Worm (Caenorhabditis elegans): ENCODE results near the gene cyl-1.

The cyl-1 gene

ce11 chrV:11946818-11947217 lies 46.7 kb downstream of the cyl-1 start:
- no peak for TF ChIP-seq F37B4.10 (GFP tag; IDR thresholded peaks at IDR 0.05)
- no peak for TF ChIP-seq rcor-1 (GFP tag; IDR thresholded peaks at IDR 0.05)
- no peak for TF ChIP-seq mel-28 (tag; optimal IDR thresholded peaks at IDR 0.05; ENCODE audit: borderline replicate concordance)
- TF ChIP-seq madf-3 (GFP tag; IDR thresholded peaks at IDR 0.05), result no peak
- no peak for TF ChIP-seq lsy-27 (tag; optimal IDR thresholded peaks at IDR 0.05; ENCODE audit: borderline replicate concordance, insufficient read depth)
- TF ChIP-seq ZK185.1 (tag; optimal IDR thresholded peaks at IDR 0.05; ENCODE audit: poor library complexity, severe bottlenecking), result no peak
- no peak for TF ChIP-seq cebp-1 (GFP tag; IDR thresholded peaks at IDR 0.05)
- no peak for TF ChIP-seq cebp-1 (tag; optimal IDR thresholded peaks at IDR 0.05)
- TF ChIP-seq F10E7.11 (tag; optimal IDR thresholded peaks at IDR 0.05), result no peak

- TF ChIP-seq ztf-26 (tag; optimal IDR thresholded peaks at IDR 0.05) (no peak), B0019.2 (GFP tag; conservative IDR thresholded peaks at IDR 0.05) (no peak), tlf-1 (GFP tag; optimal IDR thresholded peaks at IDR 0.05) (no peak), T07F8.4 (tag; optimal IDR thresholded peaks at IDR 0.05) (no peak), sdz-38 (tag; optimal IDR thresholded peaks at IDR 0.05) (no peak), rec-8 (tag; optimal IDR thresholded peaks at IDR 0.05) (no peak), egl-18 (GFP tag; IDR thresholded peaks at IDR 0.05) (no peak), Y53F4B.3 (GFP tag; IDR thresholded peaks at IDR 0.05) (no peak), ets-4 (GFP tag; optimal IDR thresholded peaks at IDR 0.05) (no peak), nfya-1 (tag; optimal IDR thresholded peaks at IDR 0.05; ENCODE audit: borderline replicate concordance, insufficient read depth) (no peak), F37B4.10 (GFP tag; IDR thresholded peaks at IDR 0.05) (no peak), mel-28 (tag; optimal IDR thresholded peaks at IDR 0.05; ENCODE audit: borderline replicate concordance) (no peak), attf-3 (GFP tag; conservative IDR thresholded peaks at IDR 0.05) (no peak), ztf-22 (GFP tag; optimal IDR thresholded peaks at IDR 0.05) (no peak), F39B2.1 (GFP tag; IDR thresholded peaks at IDR 0.05) (no peak), ccch-3 (GFP tag; optimal IDR thresholded peaks at IDR 0.05) (no peak), dpff-1 (tag; optimal IDR thresholded peaks at IDR 0.05) (no peak), him-1 (tag; optimal IDR thresholded peaks at IDR 0.05) (no peak), dpl-1 (GFP tag; optimal IDR thresholded peaks at IDR 0.05) (no peak), F55B11.4 (tag; optimal IDR thresholded peaks at IDR 0.05; ENCODE audit: borderline replicate concordance, insufficient read depth) (no peak)
Observed at ce11 chrV:11945429-11945828, 48.1 kb downstream of the cyl-1 start.

ce11 chrV:11943737-11944136 lies 49.8 kb downstream of the cyl-1 start:
- TF ChIP-seq C17E4.6 (GFP tag; IDR thresholded peaks at IDR 0.05), result no peak
- TF ChIP-seq unc-130 (GFP tag; optimal IDR thresholded peaks at IDR 0.05), result no peak
- TF ChIP-seq ztf-18 (tag; optimal IDR thresholded peaks at IDR 0.05), result no peak
- no peak for TF ChIP-seq F23B12.7 (tag; optimal IDR thresholded peaks at IDR 0.05; ENCODE audit: insufficient read depth)
- no peak for TF ChIP-seq madf-8 (GFP tag; conservative IDR thresholded peaks at IDR 0.05)
- no peak for TF ChIP-seq hmg-1.2 (GFP tag; IDR thresholded peaks at IDR 0.05)
- TF ChIP-seq madf-10 (tag; optimal IDR thresholded peaks at IDR 0.05), result no peak
- no peak for TF ChIP-seq pbrm-1 (GFP tag; IDR thresholded peaks at IDR 0.05)
- no peak for TF ChIP-seq mxl-1 (tag; optimal IDR thresholded peaks at IDR 0.05)
- TF ChIP-seq F33H1.4 (GFP tag; IDR thresholded peaks at IDR 0.05), result no peak
- no peak for TF ChIP-seq snpc-1.1 (tag; optimal IDR thresholded peaks at IDR 0.05; ENCODE audit: insufficient read depth)
- no peak for TF ChIP-seq F49E8.2 (tag; optimal IDR thresholded peaks at IDR 0.05; ENCODE audit: insufficient read depth)

All from whole organism, young adult.